Fruit fly (Drosophila melanogaster) whole organism, wandering third instar larva: ENCODE measurements around the gene Frmd5.
A peak's percentile ranks its signal among the peaks of the same experiment; 100 is the strongest.

ENCODE experiments used
- Jra ChIP-seq: sonication (Bioruptor generic); optimal IDR thresholded peaks from 2 replicates; lab custom pipeline; 2016; ENCODE audit warnings: missing biosample characterization, missing genetic modification characterization
- Rel ChIP-seq, 2 experiments: fragments of 200-800 bp; sonication (Bioruptor generic) in 1 of 2; optimal IDR thresholded peaks; 2 replicates in 1 of 2; 3 replicates in 1 of 2; lab custom pipeline; 2016 to 2019; ENCODE audit warnings: mild to moderate bottlenecking in 2 of 2, missing biosample characterization in 2 of 2, missing genetic modification characterization in 2 of 2, moderate library complexity in 1 of 2
- Sp1 ChIP-seq: fragments of 200-800 bp; sonication (Bioruptor generic); optimal IDR thresholded peaks from 3 replicates; lab custom pipeline; 2019; ENCODE audit warnings: missing biosample characterization, mild to moderate bottlenecking, missing genetic modification characterization, moderate library complexity
- lola ChIP-seq: fragments of >200 bp; optimal IDR thresholded peaks from 2 replicates; lab custom pipeline; 2017; ENCODE audit warnings: missing biosample characterization, missing genetic modification characterization
- pan ChIP-seq: fragments of >200 bp; optimal IDR thresholded peaks from 2 replicates; lab custom pipeline; 2017
- sage ChIP-seq: fragments of 200-800 bp; sonication (Bioruptor generic); optimal IDR thresholded peaks from 2 replicates; lab custom pipeline; 2016; ENCODE audit warnings: missing biosample characterization, mild to moderate bottlenecking, missing genetic modification characterization

DNA sequence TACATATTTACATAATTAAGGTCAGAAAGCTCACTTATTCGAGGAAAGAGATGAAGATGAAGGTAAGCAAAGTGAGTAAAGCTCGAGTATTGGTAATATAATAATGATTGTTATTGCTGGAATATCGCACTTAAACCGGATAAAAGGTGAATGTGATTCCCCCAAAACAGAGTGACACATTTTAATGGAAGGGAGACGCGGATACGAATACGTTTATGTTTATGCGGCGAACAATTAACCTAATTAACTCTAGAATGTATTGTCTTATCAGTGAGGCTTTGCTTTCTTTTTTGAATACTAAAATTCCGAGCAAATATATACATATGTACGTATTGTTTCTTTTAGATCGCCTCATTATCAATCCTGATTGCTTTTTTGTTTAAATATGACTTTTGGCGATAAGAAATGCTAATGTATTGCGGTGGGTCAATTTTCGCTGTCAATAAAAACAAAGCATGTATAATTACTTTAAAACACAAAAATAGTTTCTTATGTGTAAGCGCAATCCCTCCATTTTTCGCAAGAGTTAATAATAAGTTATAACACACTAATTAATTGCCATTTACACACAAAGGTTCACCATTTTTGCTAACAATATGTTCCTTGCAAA, 38.6 kb upstream of the Frmd5 start:
- TF ChIP-seq Jra (GFP tag; lab: Kevin White, UChicago) = no peak
- no peak for TF ChIP-seq lola
- TF ChIP-seq Rel (GFP tag; optimal IDR thresholded peaks at IDR 0.05; lab: Kevin White, UChicago) = no peak
- peak; percentile 92 for TF ChIP-seq Rel (tag; optimal IDR thresholded peaks at IDR 0.05; lab: Kevin White, UChicago)
- no peak for TF ChIP-seq pan
- TF ChIP-seq sage = no peak
- no peak for TF ChIP-seq Sp1 (GFP tag; lab: Kevin White, UChicago)
